Fruit fly (Drosophila melanogaster): ENCODE data around the gene lmgA.

The lmgA gene

DNA sequence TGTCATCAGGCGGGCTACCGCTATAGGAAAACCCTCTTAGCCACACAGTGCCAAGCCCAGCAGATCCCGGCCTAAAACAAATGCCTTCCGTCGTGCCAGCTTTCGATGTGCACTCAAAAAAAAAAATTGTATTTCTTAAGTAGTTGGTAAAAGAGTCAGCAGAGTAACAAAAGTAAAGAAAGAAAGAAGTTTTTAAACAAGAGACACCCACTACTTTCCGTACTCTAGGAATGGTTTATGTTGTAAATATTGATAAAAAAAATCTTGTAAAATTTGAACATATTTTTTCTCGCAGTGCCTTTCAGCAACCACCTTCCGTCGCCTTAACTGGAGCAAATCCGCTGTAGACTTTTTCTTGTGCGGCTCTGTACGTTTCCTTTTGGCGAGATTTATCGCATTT, 44.5 kb upstream of the lmgA start (continued):
- peak; percentile 64 for TF ChIP-seq CG2120 (GFP tag; optimal IDR thresholded peaks at IDR 0.05)
- TF ChIP-seq CG10543 (GFP tag; optimal IDR thresholded peaks at IDR 0.05), result peak; percentile 31
- TF ChIP-seq NK7.1 (GFP tag; optimal IDR thresholded peaks at IDR 0.05), result no peak
- TF ChIP-seq sc (optimal IDR thresholded peaks at IDR 0.05), result no peak
- TF ChIP-seq sc (GFP tag; optimal IDR thresholded peaks at IDR 0.05), result no peak
- TF ChIP-seq pros (GFP tag; optimal IDR thresholded peaks at IDR 0.05), result no peak
- peak; percentile 57 for TF ChIP-seq grau (tag; optimal IDR thresholded peaks at IDR 0.05)
- TF ChIP-seq CG7987 (GFP tag; optimal IDR thresholded peaks at IDR 0.05), result no peak
- TF ChIP-seq Fer3 (tag; optimal IDR thresholded peaks at IDR 0.05), result peak; percentile 2
- no peak for TF ChIP-seq CG12942 (GFP tag; optimal IDR thresholded peaks at IDR 0.05)
- TF ChIP-seq Tbp (GFP tag; optimal IDR thresholded peaks at IDR 0.05), result no peak
- TF ChIP-seq CG32767 (GFP tag; IDR thresholded peaks at IDR 0.05), result no peak
- no peak for TF ChIP-seq CG11398 (GFP tag; optimal IDR thresholded peaks at IDR 0.05)
- peak; percentile 46 for TF ChIP-seq az2 (GFP tag; optimal IDR thresholded peaks at IDR 0.05)
- TF ChIP-seq run (tag; optimal IDR thresholded peaks at IDR 0.05), result no peak
- peak; percentile 49 for TF ChIP-seq CG13775 (GFP tag; optimal IDR thresholded peaks at IDR 0.05)
- no peak for TF ChIP-seq prd (optimal IDR thresholded peaks at IDR 0.05)
- TF ChIP-seq prd (GFP tag; IDR thresholded peaks at IDR 0.05), result peak; percentile 57; the same call in 1 of the 3 replicates
- TF ChIP-seq CG8924 (tag; optimal IDR thresholded peaks at IDR 0.05), result peak; percentile 55
- TF ChIP-seq Nf-YC (tag; optimal IDR thresholded peaks at IDR 0.05), result no peak
- TF ChIP-seq Deaf1 (tag; optimal IDR thresholded peaks at IDR 0.05), result peak; percentile 27
- peak; percentile 13 to 61 for TF ChIP-seq bsh (GFP tag; optimal IDR thresholded peaks at IDR 0.05)
- no peak for TF ChIP-seq CG4730 (GFP tag; IDR thresholded peaks at IDR 0.05)
- peak; percentile 48 for TF ChIP-seq Sox102F (GFP tag; optimal IDR thresholded peaks at IDR 0.05)
- peak; percentile 32; the same call in 1 of the 2 replicates for TF ChIP-seq CG10366 (GFP tag; IDR thresholded peaks at IDR 0.05)
- no peak for TF ChIP-seq CG5953 (GFP tag; IDR thresholded peaks at IDR 0.05)
- peak; percentile 42 for TF ChIP-seq nmo (GFP tag; optimal IDR thresholded peaks at IDR 0.05)
- peak in 1 of 2 experiments; percentile 34 for TF ChIP-seq eve (GFP tag; optimal IDR thresholded peaks at IDR 0.05)
- TF ChIP-seq CG8765 (GFP tag; IDR thresholded peaks at IDR 0.05), result no peak
- no peak for TF ChIP-seq kay (GFP tag; optimal IDR thresholded peaks at IDR 0.05)
- no peak for TF ChIP-seq H15 (GFP tag; IDR thresholded peaks at IDR 0.05)
- TF ChIP-seq Antp (GFP tag; optimal IDR thresholded peaks at IDR 0.05), result no peak
- no peak for TF ChIP-seq CG17912 (GFP tag; optimal IDR thresholded peaks at IDR 0.05)
- peak; percentile 9 for TF ChIP-seq CG1529 (GFP tag; optimal IDR thresholded peaks at IDR 0.05)
- peak; percentile 20 for TF ChIP-seq NC2β (GFP tag; optimal IDR thresholded peaks at IDR 0.05)
- peak; percentile 5 for TF ChIP-seq HLH54F (GFP tag; optimal IDR thresholded peaks at IDR 0.05)
- TF ChIP-seq HHEX (GFP tag; optimal IDR thresholded peaks at IDR 0.05), result no peak
- TF ChIP-seq aop (GFP tag; IDR thresholded peaks at IDR 0.05), result no peak
- TF ChIP-seq Ptx1 (GFP tag; IDR thresholded peaks at IDR 0.05), result peak; percentile 46
- TF ChIP-seq CG17359 (tag; optimal IDR thresholded peaks at IDR 0.05), result peak; percentile 47
- TF ChIP-seq unpg (GFP tag; optimal IDR thresholded peaks at IDR 0.05), result peak; percentile 59
- peak; percentile 22; the same call in 1 of the 2 replicates for TF ChIP-seq sisA (GFP tag; IDR thresholded peaks at IDR 0.05)
- no peak for TF ChIP-seq CG10959 (GFP tag; IDR thresholded peaks at IDR 0.05)
- no peak for TF ChIP-seq stwl (tag; optimal IDR thresholded peaks at IDR 0.05)
- no peak for TF ChIP-seq gsb (GFP tag; IDR thresholded peaks at IDR 0.05)
- TF ChIP-seq CG32772 (GFP tag; IDR thresholded peaks at IDR 0.05), result 0 out of 2 replicates have a peak, but pooled peaks have one; percentile 39
- no peak for TF ChIP-seq CG4707 (GFP tag; optimal IDR thresholded peaks at IDR 0.05)
- peak; percentile 17 for TF ChIP-seq Camta (GFP tag; optimal IDR thresholded peaks at IDR 0.05)
- TF ChIP-seq CG8388 (GFP tag; optimal IDR thresholded peaks at IDR 0.05), result peak; percentile 52
- peak; percentile 73 for TF ChIP-seq row (GFP tag; IDR thresholded peaks at IDR 0.05)
- TF ChIP-seq Xbp1 (GFP tag; optimal IDR thresholded peaks at IDR 0.05), result peak; percentile 52
- TF ChIP-seq esg (GFP tag; conservative IDR thresholded peaks at IDR 0.05), result no peak
